Worm (Caenorhabditis elegans) whole organism, young adult: ENCODE results near the gene F21A3.11.
A peak's percentile ranks its signal among the peaks of the same experiment; 100 is the strongest.

Experiments used
- B0336.3 ChIP-seq: fragments of 200-800 bp; sonication (Bioruptor generic); IDR thresholded peaks from 2 replicates; pipeline ENCODE4 v1.3.6; 2022; ENCODE audit warnings: missing genetic modification characterization, missing compliant biosample characterization
- D2030.7 ChIP-seq: fragments of 200-800 bp; sonication (Bioruptor generic); IDR thresholded peaks from 2 replicates; pipeline ENCODE4 v1.3.6; 2022; ENCODE audit warnings: missing genetic modification reagents, missing genetic modification characterization, missing compliant biosample characterization
- F22D6.2 ChIP-seq: sonication (generic microtip); optimal IDR thresholded peaks from 2 replicates; lab custom pipeline; 2016; ENCODE audit warnings: mild to moderate bottlenecking, missing genetic modification characterization, missing compliant biosample characterization
- F39B2.1 ChIP-seq: fragments of 200-800 bp; sonication (Bioruptor generic); IDR thresholded peaks from 2 replicates; pipeline ENCODE4 v1.3.6; 2022; ENCODE audit warnings: missing genetic modification reagents, missing genetic modification characterization, missing compliant biosample characterization
- F49E8.2 ChIP-seq: sonication (generic microtip); optimal IDR thresholded peaks from 3 replicates; lab custom pipeline; 2017; ENCODE audit warnings: missing genetic modification characterization, mild to moderate bottlenecking, missing compliant biosample characterization, antibody characterized with exemption, moderate library complexity; ENCODE audit not compliant: insufficient read depth
- F55B11.4 ChIP-seq: sonication (generic microtip); optimal IDR thresholded peaks from 2 replicates; lab custom pipeline; 2016; ENCODE audit warnings: missing compliant biosample characterization, missing genetic modification characterization, borderline replicate concordance; ENCODE audit not compliant: insufficient read depth
- F57A8.1 ChIP-seq: fragments of 200-800 bp; sonication (Bioruptor generic); optimal IDR thresholded peaks from 2 replicates; lab custom pipeline; 2018; ENCODE audit warnings: mild to moderate bottlenecking, missing genetic modification characterization, moderate library complexity, missing compliant biosample characterization
- F57C9.4 ChIP-seq: sonication (generic microtip); optimal IDR thresholded peaks from 2 replicates; lab custom pipeline; 2017; ENCODE audit warnings: mild to moderate bottlenecking, missing genetic modification characterization, missing compliant biosample characterization
- K12H6.12 ChIP-seq: fragments of 200-800 bp; sonication (Bioruptor generic); optimal IDR thresholded peaks from 2 replicates; lab custom pipeline; 2018; ENCODE audit warnings: mild to moderate bottlenecking, missing genetic modification characterization, missing compliant biosample characterization
- Y53F4B.3 ChIP-seq: fragments of 200-800 bp; sonication (Bioruptor generic); IDR thresholded peaks from 2 replicates; pipeline ENCODE4 v1.3.6; 2022; ENCODE audit warnings: missing genetic modification reagents, missing genetic modification characterization, missing compliant biosample characterization
- ZK185.1 ChIP-seq: sonication (generic microtip); optimal IDR thresholded peaks from 2 replicates; lab custom pipeline; 2016; ENCODE audit warnings: mild to moderate bottlenecking, missing genetic modification characterization, missing compliant biosample characterization; ENCODE audit not compliant: poor library complexity, severe bottlenecking
- aptf-2 ChIP-seq: fragments of 200-800 bp; sonication (Bioruptor generic); conservative IDR thresholded peaks from 2 replicates; pipeline ENCODE4 v1.3.6; 2022; ENCODE audit warnings: missing genetic modification reagents, missing genetic modification characterization, missing compliant biosample characterization
- attf-5 ChIP-seq: fragments of 200-800 bp; sonication (Bioruptor generic); optimal IDR thresholded peaks from 2 replicates; lab custom pipeline; 2018; ENCODE audit warnings: mild to moderate bottlenecking, missing genetic modification characterization, missing compliant biosample characterization
- bed-1 ChIP-seq: fragments of 200-800 bp; sonication (Bioruptor generic); IDR thresholded peaks from 2 replicates; pipeline ENCODE4 v1.3.6; 2022; ENCODE audit warnings: missing genetic modification reagents, missing genetic modification characterization, missing compliant biosample characterization
- cebp-2 ChIP-seq: fragments of 200-800 bp; sonication (Bioruptor generic); IDR thresholded peaks from 2 replicates; pipeline ENCODE4 v1.3.6; 2022; ENCODE audit warnings: missing genetic modification characterization, missing compliant biosample characterization
- ceh-100 ChIP-seq: fragments of 200-800 bp; sonication (Bioruptor generic); IDR thresholded peaks from 2 replicates; pipeline ENCODE4 v1.3.6; 2022; ENCODE audit warnings: missing genetic modification reagents, missing genetic modification characterization, missing compliant biosample characterization
- ceh-40 ChIP-seq: fragments of 200-800 bp; sonication (Bioruptor generic); IDR thresholded peaks from 2 replicates; pipeline ENCODE4 v1.3.6; 2022; ENCODE audit warnings: missing genetic modification characterization, missing compliant biosample characterization
- ceh-58 ChIP-seq: fragments of 200-800 bp; sonication (Bioruptor generic); IDR thresholded peaks from 2 replicates; pipeline ENCODE4 v1.3.6; 2022; ENCODE audit warnings: missing genetic modification characterization, missing compliant biosample characterization
- ceh-79 ChIP-seq: sonication (generic microtip); optimal IDR thresholded peaks from 2 replicates; lab custom pipeline; 2017; ENCODE audit warnings: mild to moderate bottlenecking, missing genetic modification characterization, missing compliant biosample characterization
- ceh-91 ChIP-seq: fragments of 200-800 bp; sonication (Bioruptor generic); IDR thresholded peaks from 2 replicates; pipeline ENCODE4 v1.3.6; 2022; ENCODE audit warnings: missing genetic modification reagents, missing genetic modification characterization, missing compliant biosample characterization
- ekl-4 ChIP-seq: fragments of 200-800 bp; sonication (Bioruptor generic); IDR thresholded peaks from 2 replicates; pipeline ENCODE4 v1.3.6; 2022; ENCODE audit warnings: missing genetic modification reagents, missing genetic modification characterization, missing compliant biosample characterization
- fkh-3 ChIP-seq: sonication (generic microtip); optimal IDR thresholded peaks from 2 replicates; lab custom pipeline; 2016; ENCODE audit warnings: mild to moderate bottlenecking, missing genetic modification characterization, missing compliant biosample characterization
- hmg-20 ChIP-seq: fragments of 200-800 bp; sonication (Bioruptor generic); IDR thresholded peaks from 2 replicates; pipeline ENCODE4 v1.3.6; 2022; ENCODE audit warnings: missing genetic modification reagents, missing genetic modification characterization, missing compliant biosample characterization
- hsf-1 ChIP-seq: fragments of 200-800 bp; sonication (Bioruptor generic); IDR thresholded peaks from 2 replicates; pipeline ENCODE4 v1.3.6; 2022; ENCODE audit warnings: missing genetic modification reagents, missing genetic modification characterization, missing compliant biosample characterization
- lag-1 ChIP-seq: fragments of 200-800 bp; sonication (Bioruptor generic); IDR thresholded peaks from 2 replicates; pipeline ENCODE4 v1.3.6; 2022; ENCODE audit warnings: missing genetic modification reagents, missing genetic modification characterization, missing compliant biosample characterization
- let-607 ChIP-seq, 2 experiments: fragments of 200-800 bp in 1 of 2; sonication (Bioruptor generic) in 1 of 2; sonication (generic microtip) in 1 of 2; optimal IDR thresholded peaks; 2 replicates each; lab custom pipeline; 2016 to 2018; ENCODE audit warnings: mild to moderate bottlenecking in 2 of 2, missing compliant biosample characterization in 2 of 2, missing genetic modification characterization in 2 of 2, moderate library complexity in 2 of 2, missing genotype in 1 of 2
- lin-40 ChIP-seq: sonication (generic microtip); optimal IDR thresholded peaks from 2 replicates; lab custom pipeline; 2016; ENCODE audit warnings: missing genetic modification characterization, mild to moderate bottlenecking, missing compliant biosample characterization, missing genotype, missing genetic modification reagents
- lsl-1 ChIP-seq: fragments of 200-800 bp; sonication (Bioruptor generic); optimal IDR thresholded peaks from 2 replicates; lab custom pipeline; 2018; ENCODE audit warnings: mild to moderate bottlenecking, missing genetic modification characterization, moderate library complexity, missing compliant biosample characterization
- lsy-27 ChIP-seq: sonication (generic microtip); optimal IDR thresholded peaks from 2 replicates; lab custom pipeline; 2017; ENCODE audit warnings: missing genetic modification characterization, mild to moderate bottlenecking, missing compliant biosample characterization, antibody characterized with exemption, missing genotype, borderline replicate concordance; ENCODE audit not compliant: insufficient read depth
- madf-3 ChIP-seq: fragments of 200-800 bp; sonication (Bioruptor generic); IDR thresholded peaks from 2 replicates; pipeline ENCODE4 v1.3.6; 2022; ENCODE audit warnings: missing genetic modification reagents, missing genetic modification characterization, missing compliant biosample characterization
- madf-6 ChIP-seq: fragments of 200-800 bp; sonication (Bioruptor generic); IDR thresholded peaks from 2 replicates; pipeline ENCODE4 v1.3.6; 2022; ENCODE audit warnings: missing genetic modification reagents, missing genetic modification characterization, missing compliant biosample characterization
- madf-8 ChIP-seq: fragments of 200-800 bp; sonication (Bioruptor generic); conservative IDR thresholded peaks from 2 replicates; pipeline ENCODE4 v1.3.6; 2022; ENCODE audit warnings: missing genetic modification reagents, missing genetic modification characterization, missing compliant biosample characterization
- nfyb-1 ChIP-seq: fragments of 200-800 bp; sonication (Bioruptor generic); IDR thresholded peaks from 2 replicates; pipeline ENCODE4 v1.3.6; 2022; ENCODE audit warnings: missing genetic modification reagents, missing genetic modification characterization, missing compliant biosample characterization
- nhr-80 ChIP-seq: sonication (generic microtip); optimal IDR thresholded peaks from 2 replicates; lab custom pipeline; 2016; ENCODE audit warnings: missing genetic modification characterization, missing compliant biosample characterization
- snpc-1.3 ChIP-seq: sonication (generic microtip); optimal IDR thresholded peaks from 2 replicates; lab custom pipeline; 2017; ENCODE audit warnings: missing genetic modification characterization, mild to moderate bottlenecking, missing compliant biosample characterization, antibody characterized with exemption, moderate library complexity, missing genotype, missing genetic modification reagents; ENCODE audit not compliant: insufficient read depth
- snpc-3.4 ChIP-seq: sonication (generic microtip); optimal IDR thresholded peaks from 2 replicates; lab custom pipeline; 2017; ENCODE audit warnings: missing genetic modification characterization, mild to moderate bottlenecking, missing compliant biosample characterization, antibody characterized with exemption, moderate library complexity, missing genotype, missing genetic modification reagents
- tbp1 ChIP-seq: fragments of 200-800 bp; sonication (Bioruptor generic); optimal IDR thresholded peaks from 2 replicates; lab custom pipeline; 2018; ENCODE audit warnings: mild to moderate bottlenecking, missing genetic modification characterization, missing compliant biosample characterization
- xnd-1 ChIP-seq: sonication (generic microtip); optimal IDR thresholded peaks from 2 replicates; lab custom pipeline; 2016; ENCODE audit warnings: missing genotype, missing genetic modification reagents, missing genetic modification characterization, missing compliant biosample characterization
- zfh-2 ChIP-seq: fragments of 200-800 bp; sonication (Bioruptor generic); conservative IDR thresholded peaks from 2 replicates; pipeline ENCODE4 v1.3.6; 2022; ENCODE audit warnings: missing genetic modification reagents, missing genetic modification characterization, missing compliant biosample characterization
- ztf-26 ChIP-seq: sonication (generic microtip); optimal IDR thresholded peaks from 2 replicates; lab custom pipeline; 2017; ENCODE audit warnings: missing genetic modification characterization, missing compliant biosample characterization

Gene F21A3.11

DNA sequence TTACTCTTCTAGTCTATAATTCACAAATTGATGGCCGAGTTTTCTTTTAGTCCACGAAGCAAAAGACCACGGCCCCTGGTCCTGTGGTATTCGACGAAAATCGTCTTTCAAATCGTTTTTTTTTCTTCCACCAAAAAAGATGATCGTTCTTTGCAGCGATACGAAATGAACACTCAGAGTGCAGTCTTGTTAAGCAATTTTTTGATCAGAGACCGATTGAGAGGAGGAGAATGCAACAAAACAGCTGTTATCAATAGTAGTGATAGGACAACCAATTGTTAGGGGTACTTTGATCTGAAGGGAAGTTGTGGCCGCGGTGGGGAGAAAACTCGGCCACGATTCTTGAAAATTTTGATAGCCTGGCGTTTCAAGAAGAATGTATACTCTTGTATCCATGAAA, 31.0 kb upstream of the F21A3.11 start (continued):
- TF ChIP-seq ceh-58 (GFP tag; lab: Robert Waterston, UW) (no peak), lag-1 (no peak), ZK185.1 (tag; lab: Kevin White, UChicago) (no peak), madf-6 (GFP tag; lab: Robert Waterston, UW) (no peak), K12H6.12 (no peak), lin-40 (peak; percentile 4)

DNA sequence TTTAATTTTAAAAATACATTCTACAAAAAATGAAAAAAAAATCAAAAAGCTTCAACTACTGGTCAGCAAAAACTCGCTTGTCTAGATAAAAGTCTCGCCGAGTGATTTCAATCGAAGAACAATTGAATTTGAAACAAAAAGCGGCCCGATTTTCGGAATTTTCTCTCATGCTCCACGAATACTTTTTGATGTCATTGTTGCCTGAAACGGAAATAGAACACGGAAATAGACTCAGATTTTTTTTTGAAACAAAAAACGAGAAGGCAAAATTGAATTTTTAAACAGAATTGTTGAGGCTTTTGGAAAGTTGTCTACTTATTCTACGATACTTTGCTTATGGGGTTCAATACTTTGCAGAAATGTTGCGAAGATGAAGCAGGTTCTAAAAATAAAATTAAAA, 30.5 kb upstream of the F21A3.11 start:
- TF ChIP-seq ceh-79 = no peak
- TF ChIP-seq F49E8.2 = no peak
- TF ChIP-seq, all 124 proteins: peak for 0

DNA sequence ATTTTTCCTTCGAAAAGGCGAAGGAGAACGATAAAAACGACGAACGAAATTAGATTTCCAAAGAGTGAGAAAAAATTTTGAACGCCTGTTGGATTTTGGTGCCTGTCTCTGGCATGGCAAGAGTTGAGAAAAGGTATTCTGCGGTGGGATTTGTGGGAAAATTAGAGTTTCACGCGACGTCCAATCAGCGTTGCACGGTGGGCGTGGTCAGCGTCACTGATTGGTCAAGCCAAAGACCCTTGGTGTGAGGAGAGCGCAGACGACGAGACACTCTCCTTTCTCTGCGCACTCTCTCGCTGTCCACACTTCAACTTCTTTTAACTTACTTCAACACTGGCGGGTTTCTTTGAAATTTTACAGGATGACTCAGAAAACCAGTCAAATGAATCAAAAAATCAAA, 29.5 kb upstream of the F21A3.11 start:
- no peak for TF ChIP-seq cebp-2
- no peak for TF ChIP-seq ceh-40 (GFP tag; lab: Robert Waterston, UW)
- no peak for TF ChIP-seq attf-5 (GFP tag; lab: Kevin White, UChicago)
- TF ChIP-seq ceh-100 (GFP tag; lab: Robert Waterston, UW) = no peak
- TF ChIP-seq fkh-3 (tag; lab: Kevin White, UChicago) = no peak
- TF ChIP-seq zfh-2 (GFP tag; lab: Robert Waterston, UW) = peak; percentile 46
- TF ChIP-seq ceh-91 (GFP tag; lab: Robert Waterston, UW) = no peak
- TF ChIP-seq F57C9.4 = no peak
- TF ChIP-seq nhr-80 (tag; lab: Kevin White, UChicago) = no peak
- no peak for TF ChIP-seq tbp1
- TF ChIP-seq bed-1 (GFP tag; lab: Robert Waterston, UW) = no peak
- no peak for TF ChIP-seq lsy-27
- TF ChIP-seq nfyb-1 (GFP tag; lab: Robert Waterston, UW) = peak; percentile 66; the same call in 1 of the 2 replicates
- no peak for TF ChIP-seq snpc-1.3 (tag; lab: Kevin White, UChicago)
- no peak for TF ChIP-seq snpc-3.4 (tag; lab: Kevin White, UChicago)
- no peak for TF ChIP-seq Y53F4B.3 (GFP tag; lab: Robert Waterston, UW)
- no peak for TF ChIP-seq ztf-26
- no peak for TF ChIP-seq madf-8 (GFP tag; lab: Robert Waterston, UW)

DNA sequence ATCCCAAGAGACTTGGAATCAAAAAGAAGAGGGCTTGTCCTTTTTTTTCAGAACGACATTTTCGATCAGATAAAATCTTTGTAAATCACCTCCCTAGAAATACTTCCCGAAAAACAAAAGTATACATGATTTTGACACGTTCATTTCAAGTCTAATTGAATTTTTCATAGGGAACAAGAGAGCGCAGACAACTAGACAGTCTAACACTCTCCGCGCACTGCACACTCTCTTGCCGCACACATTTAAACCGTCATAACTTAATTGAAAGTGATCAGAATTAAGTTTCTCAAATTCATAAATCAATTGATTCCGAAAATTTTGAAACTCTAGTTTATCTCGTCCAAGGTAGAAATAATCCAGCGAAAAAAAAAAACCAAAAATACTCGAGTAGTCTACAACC, 26.7 kb upstream of the F21A3.11 start:
- TF ChIP-seq ceh-91 (GFP tag; lab: Robert Waterston, UW) = no peak

DNA sequence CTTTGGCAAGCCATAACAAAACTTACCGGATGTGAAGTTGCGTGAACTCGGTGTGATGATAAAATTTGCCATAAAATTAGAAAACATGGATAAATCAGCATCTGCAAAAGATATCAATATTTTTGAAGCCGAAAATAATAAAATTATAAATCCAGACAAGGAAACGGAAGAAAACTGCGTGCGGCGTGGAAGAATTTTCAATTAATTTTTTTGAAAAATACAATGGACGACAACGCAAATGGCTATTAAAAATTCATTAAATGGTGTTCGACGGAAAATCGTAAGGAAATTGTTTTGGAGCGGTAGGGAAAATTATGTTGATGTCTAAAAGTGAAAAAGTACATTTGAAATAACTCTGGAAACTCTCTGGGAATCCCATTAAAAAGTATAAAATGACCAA, 26.0 kb upstream of the F21A3.11 start, which contains the start of gene acr-18:
Gene acr-18 (minus strand): TSS at position 101 of the 400 bp plus-strand sequence.
- TF ChIP-seq cebp-2 (no peak), hsf-1 (no peak), aptf-2 (GFP tag; lab: Robert Waterston, UW) (no peak), B0336.3 (GFP tag; lab: Robert Waterston, UW) (no peak), F39B2.1 (GFP tag; lab: Robert Waterston, UW) (no peak), madf-3 (no peak), F57A8.1 (GFP tag; lab: Kevin White, UChicago) (no peak), F22D6.2 (tag; lab: Kevin White, UChicago) (no peak), hmg-20 (no peak), F55B11.4 (tag; lab: Kevin White, UChicago) (no peak), xnd-1 (tag; lab: Kevin White, UChicago) (no peak), D2030.7 (no peak), zfh-2 (GFP tag; lab: Robert Waterston, UW) (no peak), lsl-1 (GFP tag; lab: Kevin White, UChicago) (no peak), lsy-27 (no peak), let-607 (tag; optimal IDR thresholded peaks at IDR 0.05; lab: Kevin White, UChicago) (no peak), ekl-4 (no peak)
